Worm (Caenorhabditis elegans) whole organism, L3 larva: Measurements from ENCODE around the gene C01B10.3.

ENCODE experiments used
- R02D3.7 ChIP-seq: fragments of 150-350 bp; optimal IDR thresholded peaks from 2 replicates; lab custom pipeline; 2014; ENCODE audit warnings: missing biosample characterization, missing genetic modification characterization
- ceh-16 ChIP-seq: sonication (generic microtip); optimal IDR thresholded peaks from 2 replicates; lab custom pipeline; 2017; ENCODE audit warnings: missing biosample characterization, missing genetic modification characterization
- ceh-28 ChIP-seq: fragments of 150-350 bp; optimal IDR thresholded peaks from 2 replicates; lab custom pipeline; 2014; ENCODE audit warnings: missing biosample characterization, missing genetic modification reagents, missing genetic modification characterization
- ceh-82 ChIP-seq: fragments of 150-350 bp; optimal IDR thresholded peaks from 2 replicates; lab custom pipeline; 2014; ENCODE audit warnings: missing biosample characterization, missing genetic modification characterization
- egl-5 ChIP-seq: fragments of 150-350 bp; optimal IDR thresholded peaks from 2 replicates; lab custom pipeline; 2017; ENCODE audit warnings: missing biosample characterization, missing genetic modification reagents, missing genetic modification characterization, inconsistent platforms
- elt-1 ChIP-seq: fragments of 150-350 bp; optimal IDR thresholded peaks from 2 replicates; lab custom pipeline; 2014; ENCODE audit warnings: missing biosample characterization, missing genetic modification characterization
- elt-2 ChIP-seq: sonication (generic microtip); optimal IDR thresholded peaks from 2 replicates; lab custom pipeline; 2016; ENCODE audit warnings: missing genetic modification reagents, mild to moderate bottlenecking, missing genetic modification characterization, missing compliant biosample characterization
- elt-3 ChIP-seq, 3 experiments: fragments of 150-350 bp in 1 of 3; sonication (generic microtip) in 2 of 3; optimal IDR thresholded peaks; 2 replicates in 2 of 3; 4 replicates in 1 of 3; lab custom pipeline; 2014 to 2017; ENCODE audit warnings: missing biosample characterization in 3 of 3, missing genetic modification characterization in 3 of 3
- fkh-10 ChIP-seq: sonication (generic microtip); optimal IDR thresholded peaks from 2 replicates; lab custom pipeline; 2017; ENCODE audit warnings: missing biosample characterization, missing genetic modification reagents, missing genetic modification characterization
- fkh-2 ChIP-seq: fragments of 150-350 bp; optimal IDR thresholded peaks from 2 replicates; lab custom pipeline; 2014; ENCODE audit warnings: missing biosample characterization, missing genetic modification reagents, missing genetic modification characterization
- fos-1 ChIP-seq: fragments of 150-350 bp; optimal IDR thresholded peaks from 2 replicates; lab custom pipeline; 2014; ENCODE audit warnings: missing biosample characterization, missing genetic modification characterization
- hmg-11 ChIP-seq: sonication (generic microtip); optimal IDR thresholded peaks from 2 replicates; lab custom pipeline; 2016; ENCODE audit warnings: missing genetic modification characterization, missing compliant biosample characterization
- jun-1 ChIP-seq: fragments of 150-350 bp; optimal IDR thresholded peaks from 2 replicates; lab custom pipeline; 2014; ENCODE audit warnings: missing biosample characterization, missing genetic modification reagents, missing genetic modification characterization
- lin-15B ChIP-seq: fragments of 150-350 bp; optimal IDR thresholded peaks from 2 replicates; lab custom pipeline; 2014; ENCODE audit warnings: missing biosample characterization, missing genetic modification characterization
- lin-39 ChIP-seq: fragments of 150-350 bp; optimal IDR thresholded peaks from 2 replicates; lab custom pipeline; 2018; ENCODE audit warnings: missing biosample characterization, missing genetic modification reagents, missing genetic modification characterization
- lsy-12 ChIP-seq: sonication (generic microtip); optimal IDR thresholded peaks from 2 replicates; lab custom pipeline; 2016; ENCODE audit warnings: mild to moderate bottlenecking, missing genetic modification characterization, missing compliant biosample characterization
- mdl-1 ChIP-seq: fragments of 150-350 bp; optimal IDR thresholded peaks from 2 replicates; lab custom pipeline; 2014; ENCODE audit warnings: missing biosample characterization, missing genetic modification characterization
- mml-1 ChIP-seq: fragments of 150-350 bp; sonication (generic microtip); optimal IDR thresholded peaks from 3 replicates; lab custom pipeline; 2014; ENCODE audit warnings: missing biosample characterization, missing genetic modification characterization
- nfya-1 ChIP-seq: sonication (generic microtip); optimal IDR thresholded peaks from 2 replicates; lab custom pipeline; 2017; ENCODE audit warnings: missing genetic modification characterization, mild to moderate bottlenecking, missing compliant biosample characterization, antibody characterized with exemption, moderate library complexity; ENCODE audit not compliant: insufficient read depth
- nhr-11 ChIP-seq: fragments of 150-350 bp; optimal IDR thresholded peaks from 2 replicates; lab custom pipeline; 2014; ENCODE audit warnings: missing biosample characterization, missing genetic modification characterization
- nhr-12 ChIP-seq: fragments of 150-350 bp; optimal IDR thresholded peaks from 2 replicates; lab custom pipeline; 2014; ENCODE audit warnings: missing biosample characterization, missing genetic modification characterization
- nhr-23 ChIP-seq: fragments of 150-350 bp; optimal IDR thresholded peaks from 2 replicates; lab custom pipeline; 2014; ENCODE audit warnings: missing biosample characterization, missing genetic modification reagents, missing genetic modification characterization
- nhr-25 ChIP-seq: sonication (generic microtip); optimal IDR thresholded peaks from 2 replicates; lab custom pipeline; 2017; ENCODE audit warnings: missing biosample characterization, missing genetic modification characterization
- nhr-28 ChIP-seq: fragments of 150-350 bp; optimal IDR thresholded peaks from 2 replicates; lab custom pipeline; 2014; ENCODE audit warnings: missing biosample characterization, missing genetic modification characterization
- nhr-43 ChIP-seq: sonication (generic microtip); optimal IDR thresholded peaks from 2 replicates; lab custom pipeline; 2016; ENCODE audit warnings: mild to moderate bottlenecking, missing genetic modification characterization, missing compliant biosample characterization; ENCODE audit not compliant: poor library complexity, severe bottlenecking
- nhr-67 ChIP-seq: fragments of 150-350 bp; optimal IDR thresholded peaks from 2 replicates; lab custom pipeline; 2014; ENCODE audit warnings: missing biosample characterization, missing genetic modification characterization
- nhr-76 ChIP-seq: fragments of 150-350 bp; sonication (generic microtip); optimal IDR thresholded peaks from 5 replicates; lab custom pipeline; 2014; ENCODE audit warnings: missing biosample characterization, missing genetic modification characterization
- nhr-77 ChIP-seq: fragments of 150-350 bp; optimal IDR thresholded peaks from 2 replicates; lab custom pipeline; 2014; ENCODE audit warnings: missing biosample characterization, missing genetic modification characterization
- pha-4 ChIP-seq: fragments of 150-350 bp; optimal IDR thresholded peaks from 2 replicates; lab custom pipeline; 2014; ENCODE audit warnings: missing biosample characterization, missing genetic modification reagents, missing genetic modification characterization
- pqm-1 ChIP-seq: fragments of 150-350 bp; optimal IDR thresholded peaks from 2 replicates; lab custom pipeline; 2017; ENCODE audit warnings: missing biosample characterization, missing genetic modification characterization, inconsistent platforms
- skn-1 ChIP-seq: fragments of 150-350 bp; optimal IDR thresholded peaks from 2 replicates; lab custom pipeline; 2014; ENCODE audit warnings: missing biosample characterization, missing genetic modification characterization
- ztf-11 ChIP-seq: fragments of 150-350 bp; optimal IDR thresholded peaks from 2 replicates; lab custom pipeline; 2014; ENCODE audit warnings: missing biosample characterization, missing genetic modification characterization

The C01B10.3 gene

ce11 chrIV:6577914-6578313 is 43.2 kb downstream of the C01B10.3 start, which contains the start of gene C43G2.3:
Gene C43G2.3, plus strand, starts transcription at chrIV:6578214.
- TF ChIP-seq ceh-82 (tag; lab: Kevin White, UChicago) (no peak), fkh-10 (no peak), hmg-11 (tag; lab: Kevin White, UChicago) (no peak), nhr-12 (tag; lab: Kevin White, UChicago) (no peak), nhr-11 (tag; lab: Kevin White, UChicago) (no peak), nhr-28 (tag; lab: Kevin White, UChicago) (no peak), nfya-1 (tag; lab: Kevin White, UChicago) (no peak), fkh-2 (tag; lab: Kevin White, UChicago) (no peak), skn-1 (tag; lab: Kevin White, UChicago) (no peak), fos-1 (tag; lab: Kevin White, UChicago) (no peak), egl-5 (no peak), ceh-16 (tag; lab: Kevin White, UChicago) (no peak)

ce11 chrIV:6576728-6577101 is 44.4 kb downstream of the C01B10.3 start:
- TF ChIP-seq pha-4 (tag; lab: Kevin White, UChicago), result peak; percentile 80
- TF ChIP-seq hmg-11 (tag; lab: Kevin White, UChicago), result peak; percentile 58
- TF ChIP-seq fkh-10, result no peak
- TF ChIP-seq elt-1, result no peak
- TF ChIP-seq lsy-12 (tag; lab: Kevin White, UChicago), result peak; percentile 11
- no peak for TF ChIP-seq mml-1 (tag; lab: Kevin White, UChicago)
- no peak for TF ChIP-seq nhr-12 (tag; lab: Kevin White, UChicago)
- no peak for TF ChIP-seq elt-3 (tag; optimal IDR thresholded peaks at IDR 0.05; lab: Kevin White, UChicago)
- peak; percentile 76 for TF ChIP-seq nhr-23
- TF ChIP-seq nhr-43, result peak; percentile 43
- peak; percentile 59 for TF ChIP-seq nfya-1 (tag; lab: Kevin White, UChicago)
- peak; percentile 53 for TF ChIP-seq elt-2
- TF ChIP-seq nhr-25 (tag; lab: Kevin White, UChicago), result peak; percentile 81
- TF ChIP-seq ceh-28 (tag; lab: Kevin White, UChicago), result peak; percentile 3
- no peak for TF ChIP-seq ceh-82 (tag; lab: Kevin White, UChicago)
- peak; percentile 50 for TF ChIP-seq pqm-1
- TF ChIP-seq nhr-67 (tag; lab: Kevin White, UChicago), result no peak
- TF ChIP-seq jun-1 (tag; lab: Kevin White, UChicago), result peak; percentile 17
- TF ChIP-seq R02D3.7 (tag; lab: Kevin White, UChicago), result peak; percentile 12
- TF ChIP-seq lin-15B, result peak; percentile 30
- no peak for TF ChIP-seq nhr-28 (tag; lab: Kevin White, UChicago)

ce11 chrIV:6575959-6576727 is 45.0 kb downstream of the C01B10.3 start:
- TF ChIP-seq nhr-77 (tag; lab: Kevin White, UChicago) (no peak), nhr-11 (tag; lab: Kevin White, UChicago) (no peak), pha-4 (tag; lab: Kevin White, UChicago) (peak; percentile 74), lsy-12 (tag; lab: Kevin White, UChicago) (no peak)

- TF ChIP-seq mdl-1 (no peak), elt-2 (peak; percentile 44), lin-39 (tag; lab: Kevin White, UChicago) (peak; percentile 8), pqm-1 (peak; percentile 38), nhr-67 (tag; lab: Kevin White, UChicago) (no peak), ztf-11 (tag; lab: Kevin White, UChicago) (no peak), egl-5 (no peak), nfya-1 (tag; lab: Kevin White, UChicago) (peak; percentile 0), nhr-25 (tag; lab: Kevin White, UChicago) (no peak), nhr-43 (no peak), nhr-28 (tag; lab: Kevin White, UChicago) (no peak), nhr-76 (tag; lab: Kevin White, UChicago) (no peak), hmg-11 (tag; lab: Kevin White, UChicago) (peak; percentile 26), fos-1 (tag; lab: Kevin White, UChicago) (no peak)
Measured at ce11 chrIV:6574343-6574742, 46.8 kb downstream of the C01B10.3 start.
